Worm (Caenorhabditis elegans) whole organism, early embryonic: ENCODE results near the gene F54D8.6.

Source experiments
- B0310.2 ChIP-seq: sonication (generic microtip); optimal IDR thresholded peaks from 2 replicates; lab custom pipeline; 2016; ENCODE audit warnings: mild to moderate bottlenecking, missing genetic modification characterization, missing compliant biosample characterization
- F13C5.2 ChIP-seq: sonication (generic microtip); optimal IDR thresholded peaks from 2 replicates; lab custom pipeline; 2017; ENCODE audit warnings: mild to moderate bottlenecking, missing genetic modification characterization, inconsistent platforms, missing compliant biosample characterization
- aly-1 ChIP-seq: sonication (generic microtip); optimal IDR thresholded peaks from 2 replicates; lab custom pipeline; 2016; ENCODE audit warnings: missing genetic modification characterization, missing compliant biosample characterization
- ama-1 ChIP-seq: fragments of 150-350 bp; optimal IDR thresholded peaks from 2 replicates; lab custom pipeline; 2014
- ceh-13 ChIP-seq: fragments of 200-800 bp; sonication (Bioruptor generic); optimal IDR thresholded peaks from 2 replicates; lab custom pipeline; 2018; ENCODE audit warnings: mild to moderate bottlenecking, missing genetic modification characterization, missing compliant biosample characterization
- ceh-36 ChIP-seq: sonication (generic microtip); optimal IDR thresholded peaks from 2 replicates; lab custom pipeline; 2016; ENCODE audit warnings: missing genetic modification characterization, inconsistent platforms, missing compliant biosample characterization
- ets-7 ChIP-seq: sonication (generic microtip); optimal IDR thresholded peaks from 2 replicates; lab custom pipeline; 2016; ENCODE audit warnings: missing genotype, missing genetic modification characterization, missing compliant biosample characterization
- flt-1 ChIP-seq: fragments of 200-800 bp; sonication (Bioruptor generic); IDR thresholded peaks from 2 replicates; pipeline ENCODE4 v1.3.6; 2022; ENCODE audit warnings: missing genetic modification characterization, missing compliant biosample characterization
- hmbx-1 ChIP-seq: sonication (generic microtip); optimal IDR thresholded peaks from 2 replicates; lab custom pipeline; 2016; ENCODE audit warnings: mild to moderate bottlenecking, missing genetic modification characterization, missing compliant biosample characterization
- hmg-4 ChIP-seq: fragments of 200-800 bp; sonication (Bioruptor generic); optimal IDR thresholded peaks from 2 replicates; lab custom pipeline; 2018; ENCODE audit warnings: mild to moderate bottlenecking, missing genetic modification characterization, missing compliant biosample characterization
- hnd-1 ChIP-seq: sonication (generic microtip); optimal IDR thresholded peaks from 2 replicates; lab custom pipeline; 2016; ENCODE audit warnings: missing genetic modification characterization, missing compliant biosample characterization
- pes-1 ChIP-seq: fragments of 200-800 bp; sonication (Bioruptor generic); IDR thresholded peaks from 2 replicates; pipeline ENCODE4 v1.3.6; 2022; ENCODE audit warnings: missing genetic modification reagents, missing genetic modification characterization, missing compliant biosample characterization
- scrt-1 ChIP-seq: fragments of 200-800 bp; sonication (Bioruptor generic); IDR thresholded peaks from 2 replicates; pipeline ENCODE4 v1.3.6; 2022; ENCODE audit warnings: missing genetic modification characterization, missing compliant biosample characterization
- sea-1 ChIP-seq: fragments of 200-800 bp; sonication (Bioruptor generic); conservative IDR thresholded peaks from 2 replicates; pipeline ENCODE4 v1.3.6; 2022; ENCODE audit warnings: missing genetic modification characterization, missing compliant biosample characterization
- tbx-11 ChIP-seq: fragments of 200-800 bp; sonication (Bioruptor generic); IDR thresholded peaks from 2 replicates; pipeline ENCODE4 v1.3.6; 2022; ENCODE audit warnings: missing genetic modification characterization, missing compliant biosample characterization
- tbx-37 ChIP-seq: fragments of 200-800 bp; sonication (Bioruptor generic); conservative IDR thresholded peaks from 2 replicates; pipeline ENCODE4 v1.3.6; 2022; ENCODE audit warnings: missing genetic modification reagents, missing genetic modification characterization, missing compliant biosample characterization
- tra-4 ChIP-seq: sonication (generic microtip); optimal IDR thresholded peaks from 2 replicates; lab custom pipeline; 2017; ENCODE audit warnings: missing genetic modification characterization, missing compliant biosample characterization

Gene F54D8.6

ce11 chrIII:5085529-5085928 lies 17.3 kb upstream of the F54D8.6 start, which contains the start of gene cah-1:
TSS of gene cah-1 (minus strand) at chrIII:5085629.
- no peak for TF ChIP-seq F13C5.2 (tag; lab: Kevin White, UChicago)
- no peak for TF ChIP-seq tra-4 (tag; lab: Kevin White, UChicago)
- TF ChIP-seq ceh-13: no peak
- TF ChIP-seq ets-7 (tag; lab: Kevin White, UChicago): no peak
- no peak for TF ChIP-seq hnd-1 (tag; lab: Kevin White, UChicago)
- TF ChIP-seq ama-1 (lab: Kevin White, UChicago): no peak

- TF ChIP-seq tra-4 (tag; lab: Kevin White, UChicago) (no peak), flt-1 (GFP tag; lab: Robert Waterston, UW) (no peak), sea-1 (no peak), hnd-1 (tag; lab: Kevin White, UChicago) (no peak), ceh-36 (no peak), hmbx-1 (no peak), B0310.2 (tag; lab: Kevin White, UChicago) (no peak), hmg-4 (GFP tag; lab: Kevin White, UChicago) (no peak), ceh-13 (no peak), F13C5.2 (tag; lab: Kevin White, UChicago) (no peak), tbx-11 (GFP tag; lab: Robert Waterston, UW) (no peak), scrt-1 (GFP tag; lab: Robert Waterston, UW) (no peak), tbx-37 (GFP tag; lab: Robert Waterston, UW) (no peak), pes-1 (no peak), ets-7 (tag; lab: Kevin White, UChicago) (no peak), ama-1 (lab: Kevin White, UChicago) (no peak), aly-1 (tag; lab: Kevin White, UChicago) (no peak)
These were observed 13.3 kb upstream of the F54D8.6 start for ce11 chrIII:5089489-5089888.

- TF ChIP-seq tbx-37 (GFP tag; lab: Robert Waterston, UW): no peak
- no peak for TF ChIP-seq hmg-4 (GFP tag; lab: Kevin White, UChicago)
- TF ChIP-seq B0310.2 (tag; lab: Kevin White, UChicago): no peak
- no peak for TF ChIP-seq scrt-1 (GFP tag; lab: Robert Waterston, UW)
- no peak for TF ChIP-seq sea-1
- no peak for TF ChIP-seq hnd-1 (tag; lab: Kevin White, UChicago)
- TF ChIP-seq ets-7 (tag; lab: Kevin White, UChicago): no peak
- no peak for TF ChIP-seq ama-1 (lab: Kevin White, UChicago)
- no peak for TF ChIP-seq ceh-13
- TF ChIP-seq flt-1 (GFP tag; lab: Robert Waterston, UW): no peak
- no peak for TF ChIP-seq F13C5.2 (tag; lab: Kevin White, UChicago)
- no peak for TF ChIP-seq tra-4 (tag; lab: Kevin White, UChicago)
- no peak for TF ChIP-seq aly-1 (tag; lab: Kevin White, UChicago)
- TF ChIP-seq pes-1: no peak
- TF ChIP-seq hmbx-1: no peak
- no peak for TF ChIP-seq ceh-36
These were observed 10.4 kb upstream of the F54D8.6 start for ce11 chrIII:5092345-5092744.

- TF ChIP-seq ama-1 (lab: Kevin White, UChicago) (no peak), hnd-1 (tag; lab: Kevin White, UChicago) (no peak), scrt-1 (GFP tag; lab: Robert Waterston, UW) (no peak), flt-1 (GFP tag; lab: Robert Waterston, UW) (no peak), tbx-37 (GFP tag; lab: Robert Waterston, UW) (no peak), tbx-11 (GFP tag; lab: Robert Waterston, UW) (no peak), sea-1 (no peak), hmg-4 (GFP tag; lab: Kevin White, UChicago) (no peak), aly-1 (tag; lab: Kevin White, UChicago) (no peak), ceh-13 (no peak), pes-1 (no peak), B0310.2 (tag; lab: Kevin White, UChicago) (no peak), tra-4 (tag; lab: Kevin White, UChicago) (no peak), ceh-36 (no peak), F13C5.2 (tag; lab: Kevin White, UChicago) (no peak), ets-7 (tag; lab: Kevin White, UChicago) (no peak), hmbx-1 (no peak)
These were observed 8.3 kb upstream of the F54D8.6 start, which contains the start of gene F54D8.10 for ce11 chrIII:5094506-5094905. TSS of gene F54D8.10 (plus strand) at chrIII:5094806.

- TF ChIP-seq aly-1 (tag; lab: Kevin White, UChicago): no peak
- TF ChIP-seq F13C5.2 (tag; lab: Kevin White, UChicago): no peak
- no peak for TF ChIP-seq flt-1 (GFP tag; lab: Robert Waterston, UW)
- no peak for TF ChIP-seq hmg-4 (GFP tag; lab: Kevin White, UChicago)
- TF ChIP-seq tbx-37 (GFP tag; lab: Robert Waterston, UW): no peak
- TF ChIP-seq ama-1 (lab: Kevin White, UChicago): no peak
- no peak for TF ChIP-seq tbx-11 (GFP tag; lab: Robert Waterston, UW)
- no peak for TF ChIP-seq B0310.2 (tag; lab: Kevin White, UChicago)
- TF ChIP-seq ceh-13: no peak
- TF ChIP-seq ets-7 (tag; lab: Kevin White, UChicago): no peak
- no peak for TF ChIP-seq sea-1
- TF ChIP-seq hnd-1 (tag; lab: Kevin White, UChicago): no peak
- TF ChIP-seq tra-4 (tag; lab: Kevin White, UChicago): no peak
- no peak for TF ChIP-seq pes-1
- no peak for TF ChIP-seq ceh-36
- no peak for TF ChIP-seq hmbx-1
- TF ChIP-seq scrt-1 (GFP tag; lab: Robert Waterston, UW): no peak
These were observed 6.0 kb upstream of the F54D8.6 start for ce11 chrIII:5096741-5097140.

ce11 chrIII:5098740-5099276 lies 4.0 kb upstream of the F54D8.6 start:
- no peak for TF ChIP-seq pes-1
- TF ChIP-seq aly-1 (tag; lab: Kevin White, UChicago): no peak
- TF ChIP-seq ama-1 (lab: Kevin White, UChicago): no peak
- no peak for TF ChIP-seq tbx-37 (GFP tag; lab: Robert Waterston, UW)
- TF ChIP-seq tra-4 (tag; lab: Kevin White, UChicago): no peak
- TF ChIP-seq flt-1 (GFP tag; lab: Robert Waterston, UW): no peak
- TF ChIP-seq hmbx-1: no peak
- TF ChIP-seq ceh-13: no peak
- no peak for TF ChIP-seq hmg-4 (GFP tag; lab: Kevin White, UChicago)
- TF ChIP-seq scrt-1 (GFP tag; lab: Robert Waterston, UW): no peak
- no peak for TF ChIP-seq tbx-11 (GFP tag; lab: Robert Waterston, UW)
- no peak for TF ChIP-seq ets-7 (tag; lab: Kevin White, UChicago)
- no peak for TF ChIP-seq sea-1
- no peak for TF ChIP-seq B0310.2 (tag; lab: Kevin White, UChicago)
- no peak for TF ChIP-seq ceh-36
- TF ChIP-seq hnd-1 (tag; lab: Kevin White, UChicago): no peak
